Fruit fly (Drosophila melanogaster) whole organism, embryonic: ENCODE results near the gene Sf3b3.

ENCODE experiments used
- ATbp ChIP-seq: fragments of 200-800 bp; sonication (Bioruptor generic); optimal IDR thresholded peaks from 2 replicates; lab custom pipeline; 2017; ENCODE audit warnings: missing biosample characterization, mild to moderate bottlenecking, missing genetic modification characterization, missing genetic modification reagents
- CG10209 ChIP-seq: fragments of 200-800 bp; sonication (Bioruptor generic); optimal IDR thresholded peaks from 3 replicates; lab custom pipeline; 2017; ENCODE audit warnings: missing biosample characterization, mild to moderate bottlenecking, missing genetic modification characterization, missing genetic modification reagents
- CG10431 ChIP-seq: fragments of 200-800 bp; sonication (Bioruptor generic); optimal IDR thresholded peaks from 3 replicates; lab custom pipeline; 2018; ENCODE audit warnings: missing biosample characterization, mild to moderate bottlenecking, missing genetic modification characterization
- CG11456 ChIP-seq: fragments of 200-800 bp; sonication (Bioruptor generic); IDR thresholded peaks from 3 replicates; pipeline ENCODE4 v1.3.6; 2022; ENCODE audit warnings: missing biosample characterization, missing genetic modification characterization
- CG11695 ChIP-seq: fragments of 200-800 bp; sonication (Bioruptor generic); IDR thresholded peaks from 3 replicates; pipeline ENCODE4 v1.3.6; 2022; ENCODE audit warnings: missing biosample characterization, missing genetic modification characterization
- CG12769 ChIP-seq: fragments of 200-800 bp; sonication (Bioruptor generic); optimal IDR thresholded peaks from 2 replicates; lab custom pipeline; 2019; ENCODE audit warnings: missing biosample characterization, mild to moderate bottlenecking, missing genetic modification characterization, moderate library complexity
- CG13123 ChIP-seq: fragments of 200-800 bp; sonication (Bioruptor generic); optimal IDR thresholded peaks from 2 replicates; lab custom pipeline; 2016; ENCODE audit warnings: missing biosample characterization, missing genetic modification characterization
- CG13775 ChIP-seq: fragments of 200-800 bp; sonication (Bioruptor generic); optimal IDR thresholded peaks from 3 replicates; lab custom pipeline; 2017; ENCODE audit warnings: missing biosample characterization, mild to moderate bottlenecking, missing genetic modification characterization
- CG14965 ChIP-seq: fragments of 200-800 bp; sonication (Bioruptor generic); optimal IDR thresholded peaks from 2 replicates; lab custom pipeline; 2016; ENCODE audit warnings: missing biosample characterization, missing genetic modification characterization, borderline replicate concordance
- CG15073 ChIP-seq: fragments of 200-800 bp; sonication (Bioruptor generic); optimal IDR thresholded peaks from 2 replicates; lab custom pipeline; 2016; ENCODE audit warnings: missing biosample characterization, missing genetic modification characterization
- CG15269 ChIP-seq: fragments of 200-800 bp; sonication (Bioruptor generic); optimal IDR thresholded peaks from 2 replicates; lab custom pipeline; 2018; ENCODE audit warnings: missing biosample characterization, mild to moderate bottlenecking, missing genetic modification characterization, moderate library complexity
- CG17186 ChIP-seq: fragments of 200-800 bp; sonication (Bioruptor generic); optimal IDR thresholded peaks from 3 replicates; lab custom pipeline; 2017; ENCODE audit warnings: missing biosample characterization, missing genetic modification reagents, missing genetic modification characterization
- CG18476 ChIP-seq: fragments of 200-800 bp; sonication (Bioruptor generic); optimal IDR thresholded peaks from 2 replicates; lab custom pipeline; 2016; ENCODE audit warnings: missing biosample characterization, mild to moderate bottlenecking, missing genetic modification characterization
- CG2202 ChIP-seq: fragments of 200-800 bp; sonication (Bioruptor generic); optimal IDR thresholded peaks from 2 replicates; lab custom pipeline; 2018; ENCODE audit warnings: missing biosample characterization, mild to moderate bottlenecking, missing genetic modification characterization
- CG31224 ChIP-seq: fragments of 200-800 bp; sonication (Bioruptor generic); IDR thresholded peaks from 2 replicates; pipeline ENCODE4 v1.3.6; 2022; ENCODE audit warnings: missing biosample characterization, missing genetic modification characterization
- CG31388 ChIP-seq: fragments of 200-800 bp; sonication (Bioruptor generic); optimal IDR thresholded peaks from 2 replicates; lab custom pipeline; 2016; ENCODE audit warnings: missing biosample characterization, missing genetic modification characterization
- CG32772 ChIP-seq: fragments of 200-800 bp; sonication (Bioruptor generic); IDR thresholded peaks from 2 replicates; pipeline ENCODE4 v1.3.6; 2022; ENCODE audit warnings: missing biosample characterization, missing genetic modification characterization
- CG7745 ChIP-seq: fragments of 200-800 bp; sonication (Bioruptor generic); optimal IDR thresholded peaks from 2 replicates; lab custom pipeline; 2018; ENCODE audit warnings: missing biosample characterization, mild to moderate bottlenecking, missing genetic modification characterization, moderate library complexity
- CG9215 ChIP-seq: fragments of 200-800 bp; sonication (Bioruptor generic); IDR thresholded peaks from 2 replicates; pipeline ENCODE4 v1.3.6; 2022; ENCODE audit warnings: missing biosample characterization, missing genetic modification characterization
- Dfd ChIP-seq, 2 experiments: fragments of >200 bp; optimal IDR thresholded peaks; 2 replicates each; lab custom pipeline; 2017; ENCODE audit warnings: missing biosample characterization in 2 of 2, missing genetic modification characterization in 2 of 2
- Doc2 ChIP-seq: fragments of 200-800 bp; sonication (Bioruptor generic); IDR thresholded peaks from 2 replicates; pipeline ENCODE4 v1.3.6; 2022; ENCODE audit warnings: missing biosample characterization, missing genetic modification characterization
- Fer2 ChIP-seq: fragments of 200-800 bp; sonication (Bioruptor generic); optimal IDR thresholded peaks from 2 replicates; lab custom pipeline; 2018; ENCODE audit warnings: missing biosample characterization, mild to moderate bottlenecking, missing genetic modification characterization, moderate library complexity
- Hand ChIP-seq: fragments of 200-800 bp; sonication (Bioruptor generic); optimal IDR thresholded peaks from 2 replicates; lab custom pipeline; 2017; ENCODE audit warnings: mild to moderate bottlenecking, missing biosample characterization, missing genetic modification reagents, missing genetic modification characterization
- HmgZ ChIP-seq: fragments of 200-800 bp; sonication (Bioruptor generic); optimal IDR thresholded peaks from 2 replicates; lab custom pipeline; 2018; ENCODE audit warnings: missing biosample characterization, mild to moderate bottlenecking, missing genetic modification characterization
- MBD-R2 ChIP-seq: fragments of 200-800 bp; sonication (Bioruptor generic); IDR thresholded peaks from 2 replicates; pipeline ENCODE4 v1.3.6; 2022; ENCODE audit warnings: missing biosample characterization, missing genetic modification characterization
- Mes4 ChIP-seq: fragments of 200-800 bp; sonication (Bioruptor generic); optimal IDR thresholded peaks from 2 replicates; lab custom pipeline; 2016; ENCODE audit warnings: missing biosample characterization, missing genetic modification characterization
- NC2α ChIP-seq: fragments of 200-800 bp; sonication (Bioruptor generic); optimal IDR thresholded peaks from 2 replicates; lab custom pipeline; 2016; ENCODE audit warnings: missing biosample characterization, missing genetic modification characterization
- NK7.1 ChIP-seq: fragments of 200-800 bp; sonication (Bioruptor generic); optimal IDR thresholded peaks from 3 replicates; lab custom pipeline; 2016; ENCODE audit warnings: missing biosample characterization, missing genetic modification characterization
- Oaz ChIP-seq: fragments of 200-800 bp; sonication (Bioruptor generic); IDR thresholded peaks from 2 replicates; pipeline ENCODE4 v1.3.6; 2022; ENCODE audit warnings: missing biosample characterization, missing genetic modification characterization
- Poxn ChIP-seq: fragments of 200-800 bp; sonication (Bioruptor generic); IDR thresholded peaks from 2 replicates; pipeline ENCODE4 v1.3.6; 2022; ENCODE audit warnings: missing biosample characterization, missing genetic modification characterization
- Sin3A ChIP-seq: fragments of >200 bp; optimal IDR thresholded peaks from 2 replicates; lab custom pipeline; 2018
- Xbp1 ChIP-seq: fragments of 200-800 bp; sonication (Bioruptor generic); optimal IDR thresholded peaks from 3 replicates; lab custom pipeline; 2016; ENCODE audit warnings: missing biosample characterization, mild to moderate bottlenecking, missing genetic modification characterization
- Xrp1 ChIP-seq: fragments of 200-800 bp; sonication (Bioruptor generic); IDR thresholded peaks from 2 replicates; pipeline ENCODE4 v1.3.6; 2022; ENCODE audit warnings: missing biosample characterization, missing genetic modification characterization
- ac ChIP-seq: fragments of 200-800 bp; sonication (Bioruptor generic); optimal IDR thresholded peaks from 3 replicates; lab custom pipeline; 2017; ENCODE audit warnings: missing biosample characterization, mild to moderate bottlenecking, missing genetic modification characterization
- cad ChIP-seq: fragments of >200 bp; optimal IDR thresholded peaks from 2 replicates; lab custom pipeline; 2017; ENCODE audit warnings: missing biosample characterization, missing genetic modification characterization
- esg ChIP-seq: fragments of 200-800 bp; sonication (Bioruptor generic); conservative IDR thresholded peaks from 2 replicates; pipeline ENCODE4 v1.3.6; 2022; ENCODE audit warnings: missing biosample characterization, missing genetic modification characterization
- eve ChIP-seq, 2 experiments: fragments of >200 bp; optimal IDR thresholded peaks; 2 replicates each; lab custom pipeline; 2017; ENCODE audit warnings: missing biosample characterization in 2 of 2, missing genetic modification characterization in 2 of 2
- fd102C ChIP-seq: fragments of 200-800 bp; sonication (Bioruptor generic); optimal IDR thresholded peaks from 2 replicates; lab custom pipeline; 2018; ENCODE audit warnings: missing biosample characterization, mild to moderate bottlenecking, missing genetic modification characterization, moderate library complexity
- gfzf ChIP-seq: fragments of 200-800 bp; sonication (Bioruptor generic); optimal IDR thresholded peaks from 2 replicates; lab custom pipeline; 2016; ENCODE audit warnings: missing biosample characterization, mild to moderate bottlenecking, missing genetic modification characterization, moderate library complexity
- kni ChIP-seq: fragments of 200-800 bp; sonication (Bioruptor generic); optimal IDR thresholded peaks from 3 replicates; lab custom pipeline; 2017; ENCODE audit warnings: mild to moderate bottlenecking, missing biosample characterization, missing genetic modification reagents, missing genetic modification characterization
- lbe ChIP-seq: fragments of 200-800 bp; sonication (Bioruptor generic); optimal IDR thresholded peaks from 2 replicates; lab custom pipeline; 2016; ENCODE audit warnings: missing biosample characterization, mild to moderate bottlenecking, missing genetic modification characterization
- lilli ChIP-seq: fragments of 200-800 bp; sonication (Bioruptor generic); optimal IDR thresholded peaks from 3 replicates; lab custom pipeline; 2016; ENCODE audit warnings: missing biosample characterization, missing genetic modification characterization
- prd ChIP-seq, 3 experiments: fragments of >200 bp in 2 of 3; fragments of 200-800 bp in 1 of 3; sonication (Bioruptor generic) in 1 of 3; optimal IDR thresholded peaks in 2 of 3; IDR thresholded peaks in 1 of 3; 2 replicates in 2 of 3; 3 replicates in 1 of 3; pipeline versions ENCODE4 v1.3.6 to Lab custom; 2017 to 2022; ENCODE audit warnings: missing biosample characterization in 1 of 3, missing genetic modification characterization in 1 of 3
- sc ChIP-seq, 3 experiments: fragments of >200 bp in 2 of 3; fragments of 200-800 bp in 1 of 3; sonication (Bioruptor generic) in 1 of 3; optimal IDR thresholded peaks; 2 replicates in 2 of 3; 3 replicates in 1 of 3; lab custom pipeline; 2017; ENCODE audit warnings: mild to moderate bottlenecking in 1 of 3, missing biosample characterization in 1 of 3, missing genetic modification characterization in 1 of 3, missing genetic modification reagents in 1 of 3
- sisA ChIP-seq: fragments of 200-800 bp; sonication (Bioruptor generic); IDR thresholded peaks from 2 replicates; pipeline ENCODE4 v1.3.6; 2022; ENCODE audit warnings: missing biosample characterization, missing genetic modification characterization
- tio ChIP-seq: fragments of 200-800 bp; sonication (Bioruptor generic); optimal IDR thresholded peaks from 2 replicates; lab custom pipeline; 2017; ENCODE audit warnings: missing biosample characterization, missing genetic modification characterization, inconsistent platforms
- z ChIP-seq: fragments of 200-800 bp; sonication (Bioruptor generic); IDR thresholded peaks from 3 replicates; pipeline ENCODE4 v1.3.6; 2022; ENCODE audit warnings: missing biosample characterization, missing genetic modification characterization
- zen2 ChIP-seq: fragments of 200-800 bp; sonication (Bioruptor generic); IDR thresholded peaks from 3 replicates; pipeline ENCODE4 v1.3.6; 2022; ENCODE audit warnings: missing biosample characterization, missing genetic modification characterization; ENCODE audit not compliant: partially characterized antibody

The Sf3b3 gene

dm6 chr3L:796926-797802 is 36.0 kb downstream of the Sf3b3 start (continued):
- no peak for TF ChIP-seq eve (GFP tag; optimal IDR thresholded peaks at IDR 0.05; lab: Kevin White, UChicago)
- peak; percentile 17 for TF ChIP-seq Xbp1 (GFP tag; lab: Kevin White, UChicago)
- TF ChIP-seq CG11695 = peak; percentile 72
- TF ChIP-seq cad (GFP tag; lab: Kevin White, UChicago) = no peak
- no peak for TF ChIP-seq Poxn
- TF ChIP-seq HmgZ (tag; lab: Kevin White, UChicago) = no peak
- no peak for TF ChIP-seq CG13123 (GFP tag; lab: Kevin White, UChicago)
- TF ChIP-seq CG14965 (GFP tag; lab: Kevin White, UChicago) = no peak
- TF ChIP-seq CG12769 (tag; lab: Kevin White, UChicago) = peak; percentile 1
- no peak for TF ChIP-seq lbe (GFP tag; lab: Kevin White, UChicago)
- no peak for TF ChIP-seq zen2 (GFP tag; lab: Robert Waterston, UW)
- TF ChIP-seq sc (optimal IDR thresholded peaks at IDR 0.05; lab: Kevin White, UChicago) = no peak
- no peak for TF ChIP-seq sc (GFP tag; optimal IDR thresholded peaks at IDR 0.05; lab: Kevin White, UChicago)
- TF ChIP-seq CG18476 (GFP tag; lab: Kevin White, UChicago) = peak; percentile 49
- TF ChIP-seq z (GFP tag; lab: Robert Waterston, UW) = no peak
- 0 out of 3 replicates have a peak, but pooled peaks have one; percentile 11 for TF ChIP-seq CG11456 (GFP tag; lab: Robert Waterston, UW)
- no peak for TF ChIP-seq lilli (GFP tag; lab: Kevin White, UChicago)
- TF ChIP-seq CG10209 (GFP tag; lab: Kevin White, UChicago) = peak; percentile 3
- TF ChIP-seq gfzf (GFP tag; lab: Kevin White, UChicago) = no peak
- TF ChIP-seq Dfd (GFP tag; optimal IDR thresholded peaks at IDR 0.05; lab: Kevin White, UChicago) = no peak
- TF ChIP-seq Hand (GFP tag; lab: Kevin White, UChicago) = no peak
- TF ChIP-seq Fer2 (tag; lab: Kevin White, UChicago) = peak; percentile 36
- peak; percentile 35 for TF ChIP-seq ATbp
- TF ChIP-seq MBD-R2 (GFP tag; lab: Robert Waterston, UW) = 0 out of 2 replicates have a peak, but pooled peaks have one; percentile 26
- peak; percentile 42; the same call in 1 of the 2 replicates for TF ChIP-seq CG31224 (GFP tag; lab: Robert Waterston, UW)
- peak; percentile 45; the same call in 1 of the 2 replicates for TF ChIP-seq CG32772 (GFP tag; lab: Robert Waterston, UW)
- TF ChIP-seq Oaz (GFP tag; lab: Robert Waterston, UW) = no peak
- TF ChIP-seq esg (GFP tag; lab: Robert Waterston, UW) = no peak
- TF ChIP-seq NK7.1 (GFP tag; lab: Kevin White, UChicago) = no peak
- no peak for TF ChIP-seq Mes4 (GFP tag; lab: Kevin White, UChicago)
- TF ChIP-seq kni (GFP tag; lab: Kevin White, UChicago) = no peak
- TF ChIP-seq CG9215 (GFP tag; lab: Robert Waterston, UW) = 0 out of 2 replicates have a peak, but pooled peaks have one; percentile 40
- no peak for TF ChIP-seq tio (GFP tag; lab: Kevin White, UChicago)
- TF ChIP-seq fd102C (GFP tag; lab: Kevin White, UChicago) = no peak
- no peak for TF ChIP-seq CG17186 (GFP tag; lab: Kevin White, UChicago)
- no peak for TF ChIP-seq CG10431 (GFP tag; lab: Kevin White, UChicago)
- no peak for TF ChIP-seq ac (GFP tag; lab: Kevin White, UChicago)
- no peak for TF ChIP-seq CG15073 (GFP tag; lab: Kevin White, UChicago)
- TF ChIP-seq CG7745 = no peak
- no peak for TF ChIP-seq NC2α
- TF ChIP-seq CG13775 (GFP tag; lab: Kevin White, UChicago) = peak; percentile 7
- TF ChIP-seq CG2202 (tag; lab: Kevin White, UChicago) = no peak
- peak; percentile 38 for TF ChIP-seq CG15269 (tag; lab: Kevin White, UChicago)
- TF ChIP-seq Sin3A (lab: Kevin White, UChicago) = no peak
- peak; percentile 52; the same call in 1 of the 2 replicates for TF ChIP-seq Xrp1 (GFP tag; lab: Robert Waterston, UW)
- no peak for TF ChIP-seq Doc2 (GFP tag; lab: Robert Waterston, UW)
- peak; percentile 65 for TF ChIP-seq sisA
- no peak for TF ChIP-seq prd (optimal IDR thresholded peaks at IDR 0.05; lab: Kevin White, UChicago)
- TF ChIP-seq prd (GFP tag; IDR thresholded peaks at IDR 0.05; lab: Robert Waterston, UW) = peak; percentile 68
- TF ChIP-seq CG31388 (GFP tag; lab: Kevin White, UChicago) = no peak
